Worm (Caenorhabditis elegans): Measurements from ENCODE around the gene frpr-21.

DNA sequence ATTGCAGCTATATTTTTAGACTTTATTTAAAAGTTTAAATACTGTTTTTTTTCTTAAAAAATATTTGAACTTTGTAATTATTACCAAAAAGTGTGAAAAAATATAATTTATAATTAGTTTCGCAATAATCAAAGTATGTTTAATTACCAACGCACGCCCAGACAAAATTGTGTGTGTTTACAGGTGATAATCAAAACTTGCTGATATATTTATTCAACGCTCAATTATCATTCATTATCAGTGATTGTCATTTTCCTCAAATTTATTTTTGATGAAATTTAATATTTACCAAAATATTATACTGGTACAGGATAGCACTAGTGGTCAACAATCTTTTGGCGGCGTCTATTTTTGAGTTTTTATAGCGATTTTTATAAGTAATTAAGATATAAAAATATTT is 48.8 kb downstream of the frpr-21 start:
- TF ChIP-seq F10E7.11 (tag; optimal IDR thresholded peaks at IDR 0.05) (no peak), ztf-18 (tag; optimal IDR thresholded peaks at IDR 0.05) (no peak), mcd-1 (GFP tag; IDR thresholded peaks at IDR 0.05) (no peak), hsf-1 (GFP tag; IDR thresholded peaks at IDR 0.05) (no peak), lsy-27 (tag; optimal IDR thresholded peaks at IDR 0.05; ENCODE audit: borderline replicate concordance, insufficient read depth) (no peak), efl-1 (GFP tag; optimal IDR thresholded peaks at IDR 0.05) (no peak)

Data from whole organism, young adult.